Worm (Caenorhabditis elegans) whole organism, L3 larva: ENCODE data around the gene ZK1055.4.

Experiments
- R02D3.7 ChIP-seq: fragments of 150-350 bp; optimal IDR thresholded peaks from 2 replicates; lab custom pipeline; 2014; ENCODE audit warnings: missing biosample characterization, missing genetic modification characterization
- aly-2 ChIP-seq: fragments of 150-350 bp; optimal IDR thresholded peaks from 2 replicates; lab custom pipeline; 2014; ENCODE audit warnings: missing biosample characterization, missing genetic modification characterization
- ama-1 ChIP-seq: fragments of 150-350 bp; optimal IDR thresholded peaks from 2 replicates; lab custom pipeline; 2018
- ceh-16 ChIP-seq: sonication (generic microtip); optimal IDR thresholded peaks from 2 replicates; lab custom pipeline; 2017; ENCODE audit warnings: missing biosample characterization, missing genetic modification characterization
- ceh-9 ChIP-seq: sonication (generic microtip); optimal IDR thresholded peaks from 2 replicates; lab custom pipeline; 2018; ENCODE audit warnings: missing biosample characterization, missing genetic modification characterization
- egl-27 ChIP-seq: sonication (generic microtip); optimal IDR thresholded peaks from 4 replicates; lab custom pipeline; 2017; ENCODE audit warnings: missing biosample characterization, missing genetic modification reagents, missing genetic modification characterization
- elt-1 ChIP-seq: fragments of 150-350 bp; optimal IDR thresholded peaks from 2 replicates; lab custom pipeline; 2014; ENCODE audit warnings: missing biosample characterization, missing genetic modification characterization
- elt-2 ChIP-seq: sonication (generic microtip); optimal IDR thresholded peaks from 2 replicates; lab custom pipeline; 2016; ENCODE audit warnings: missing genetic modification reagents, mild to moderate bottlenecking, missing genetic modification characterization, missing compliant biosample characterization
- elt-3 ChIP-seq, 3 experiments: fragments of 150-350 bp in 1 of 3; sonication (generic microtip) in 2 of 3; optimal IDR thresholded peaks; 2 replicates in 2 of 3; 4 replicates in 1 of 3; lab custom pipeline; 2014 to 2017; ENCODE audit warnings: missing biosample characterization in 3 of 3, missing genetic modification characterization in 3 of 3
- eor-1 ChIP-seq, 2 experiments: fragments of 150-350 bp; optimal IDR thresholded peaks; 2 replicates each; lab custom pipeline; 2014 to 2018; ENCODE audit warnings: missing biosample characterization in 2 of 2, missing genetic modification characterization in 2 of 2
- fkh-10 ChIP-seq: sonication (generic microtip); optimal IDR thresholded peaks from 2 replicates; lab custom pipeline; 2017; ENCODE audit warnings: missing biosample characterization, missing genetic modification reagents, missing genetic modification characterization
- fkh-2 ChIP-seq: fragments of 150-350 bp; optimal IDR thresholded peaks from 2 replicates; lab custom pipeline; 2014; ENCODE audit warnings: missing biosample characterization, missing genetic modification reagents, missing genetic modification characterization
- fos-1 ChIP-seq: fragments of 150-350 bp; optimal IDR thresholded peaks from 2 replicates; lab custom pipeline; 2014; ENCODE audit warnings: missing biosample characterization, missing genetic modification characterization
- hmg-11 ChIP-seq: sonication (generic microtip); optimal IDR thresholded peaks from 2 replicates; lab custom pipeline; 2016; ENCODE audit warnings: missing genetic modification characterization, missing compliant biosample characterization
- jun-1 ChIP-seq: fragments of 150-350 bp; optimal IDR thresholded peaks from 2 replicates; lab custom pipeline; 2014; ENCODE audit warnings: missing biosample characterization, missing genetic modification reagents, missing genetic modification characterization
- lin-15B ChIP-seq: fragments of 150-350 bp; optimal IDR thresholded peaks from 2 replicates; lab custom pipeline; 2014; ENCODE audit warnings: missing biosample characterization, missing genetic modification characterization
- lsy-12 ChIP-seq: sonication (generic microtip); optimal IDR thresholded peaks from 2 replicates; lab custom pipeline; 2016; ENCODE audit warnings: mild to moderate bottlenecking, missing genetic modification characterization, missing compliant biosample characterization
- mdl-1 ChIP-seq: fragments of 150-350 bp; optimal IDR thresholded peaks from 2 replicates; lab custom pipeline; 2014; ENCODE audit warnings: missing biosample characterization, missing genetic modification characterization
- mml-1 ChIP-seq: fragments of 150-350 bp; sonication (generic microtip); optimal IDR thresholded peaks from 3 replicates; lab custom pipeline; 2014; ENCODE audit warnings: missing biosample characterization, missing genetic modification characterization
- nfya-1 ChIP-seq: sonication (generic microtip); optimal IDR thresholded peaks from 2 replicates; lab custom pipeline; 2017; ENCODE audit warnings: missing genetic modification characterization, mild to moderate bottlenecking, missing compliant biosample characterization, antibody characterized with exemption, moderate library complexity; ENCODE audit not compliant: insufficient read depth
- nhr-12 ChIP-seq: fragments of 150-350 bp; optimal IDR thresholded peaks from 2 replicates; lab custom pipeline; 2014; ENCODE audit warnings: missing biosample characterization, missing genetic modification characterization
- nhr-23 ChIP-seq: fragments of 150-350 bp; optimal IDR thresholded peaks from 2 replicates; lab custom pipeline; 2014; ENCODE audit warnings: missing biosample characterization, missing genetic modification reagents, missing genetic modification characterization
- nhr-25 ChIP-seq: sonication (generic microtip); optimal IDR thresholded peaks from 2 replicates; lab custom pipeline; 2017; ENCODE audit warnings: missing biosample characterization, missing genetic modification characterization
- nhr-28 ChIP-seq: fragments of 150-350 bp; optimal IDR thresholded peaks from 2 replicates; lab custom pipeline; 2014; ENCODE audit warnings: missing biosample characterization, missing genetic modification characterization
- nhr-43 ChIP-seq: sonication (generic microtip); optimal IDR thresholded peaks from 2 replicates; lab custom pipeline; 2016; ENCODE audit warnings: mild to moderate bottlenecking, missing genetic modification characterization, missing compliant biosample characterization; ENCODE audit not compliant: poor library complexity, severe bottlenecking
- nhr-67 ChIP-seq: fragments of 150-350 bp; optimal IDR thresholded peaks from 2 replicates; lab custom pipeline; 2014; ENCODE audit warnings: missing biosample characterization, missing genetic modification characterization
- nhr-76 ChIP-seq: fragments of 150-350 bp; sonication (generic microtip); optimal IDR thresholded peaks from 5 replicates; lab custom pipeline; 2014; ENCODE audit warnings: missing biosample characterization, missing genetic modification characterization
- nhr-77 ChIP-seq: fragments of 150-350 bp; optimal IDR thresholded peaks from 2 replicates; lab custom pipeline; 2014; ENCODE audit warnings: missing biosample characterization, missing genetic modification characterization
- pha-4 ChIP-seq: fragments of 150-350 bp; optimal IDR thresholded peaks from 2 replicates; lab custom pipeline; 2014; ENCODE audit warnings: missing biosample characterization, missing genetic modification reagents, missing genetic modification characterization
- pqm-1 ChIP-seq: fragments of 150-350 bp; optimal IDR thresholded peaks from 2 replicates; lab custom pipeline; 2017; ENCODE audit warnings: missing biosample characterization, missing genetic modification characterization, inconsistent platforms
- unc-39 ChIP-seq: sonication (generic microtip); optimal IDR thresholded peaks from 4 replicates; lab custom pipeline; 2017; ENCODE audit warnings: missing biosample characterization, missing genetic modification characterization
- zag-1 ChIP-seq: fragments of 150-350 bp; optimal IDR thresholded peaks from 2 replicates; lab custom pipeline; 2014; ENCODE audit warnings: missing biosample characterization, missing genetic modification characterization
- ztf-11 ChIP-seq: fragments of 150-350 bp; optimal IDR thresholded peaks from 2 replicates; lab custom pipeline; 2014; ENCODE audit warnings: missing biosample characterization, missing genetic modification characterization
- ztf-4 ChIP-seq: fragments of 150-350 bp; optimal IDR thresholded peaks from 2 replicates; lab custom pipeline; 2014; ENCODE audit warnings: missing biosample characterization, missing genetic modification characterization

Gene ZK1055.4

ce11 chrV:6605275-6605674 is 23.4 kb downstream of the ZK1055.4 start, which contains the start of gene ZK1055.7:
TSS of gene ZK1055.7 (minus strand) at chrV:6605375.
- TF ChIP-seq ztf-11 (tag; lab: Kevin White, UChicago) (no peak), nhr-77 (no peak), nhr-28 (no peak), elt-3 (tag; optimal IDR thresholded peaks at IDR 0.05; lab: Kevin White, UChicago) (no peak), zag-1 (tag; lab: Kevin White, UChicago) (no peak), nhr-12 (tag; lab: Kevin White, UChicago) (no peak), fkh-10 (GFP tag; lab: Kevin White, UChicago) (no peak), ceh-16 (no peak)

- TF ChIP-seq pqm-1 (tag; lab: Kevin White, UChicago): peak; percentile 5
- TF ChIP-seq pha-4 (tag; lab: Kevin White, UChicago): peak; percentile 45
- TF ChIP-seq nhr-23: peak; percentile 31
- TF ChIP-seq nhr-67: no peak
- no peak for TF ChIP-seq nhr-77
- TF ChIP-seq elt-2 (tag; lab: Kevin White, UChicago): peak; percentile 33
These were observed 24.3 kb downstream of the ZK1055.4 start for ce11 chrV:6606197-6606596.

ce11 chrV:6611058-6611457 is 29.2 kb downstream of the ZK1055.4 start, which contains the start of gene gon-14:
TSS of gene gon-14 (minus strand) at chrV:6611158.
- no peak for TF ChIP-seq fkh-2 (tag; lab: Kevin White, UChicago)
- no peak for TF ChIP-seq nhr-43 (tag; lab: Kevin White, UChicago)
- TF ChIP-seq elt-3 (tag; optimal IDR thresholded peaks at IDR 0.05; lab: Kevin White, UChicago): no peak
- TF ChIP-seq nhr-76: no peak
- no peak for TF ChIP-seq nhr-25 (tag; lab: Kevin White, UChicago)
- TF ChIP-seq ceh-9 (tag; lab: Kevin White, UChicago): no peak
- TF ChIP-seq nhr-28: no peak
- no peak for TF ChIP-seq elt-1
- TF ChIP-seq nhr-67: no peak
- TF ChIP-seq hmg-11 (tag; lab: Kevin White, UChicago): no peak
- TF ChIP-seq ceh-16: no peak
- no peak for TF ChIP-seq aly-2
- no peak for TF ChIP-seq nfya-1
- TF ChIP-seq, all 47 proteins: peak for 0

- no peak for TF ChIP-seq nhr-25 (tag; lab: Kevin White, UChicago)
- TF ChIP-seq mdl-1 (tag; lab: Kevin White, UChicago): no peak
- peak; percentile 29 for TF ChIP-seq nfya-1
- TF ChIP-seq fos-1 (tag; lab: Kevin White, UChicago): no peak
- no peak for TF ChIP-seq pqm-1 (tag; lab: Kevin White, UChicago)
- no peak for TF ChIP-seq zag-1 (tag; lab: Kevin White, UChicago)
- no peak for TF ChIP-seq fkh-10 (GFP tag; lab: Kevin White, UChicago)
- TF ChIP-seq unc-39: no peak
- TF ChIP-seq eor-1 (tag; optimal IDR thresholded peaks at IDR 0.05; lab: Kevin White, UChicago): no peak
- no peak for TF ChIP-seq elt-2 (tag; lab: Kevin White, UChicago)
- no peak for TF ChIP-seq R02D3.7 (tag; lab: Kevin White, UChicago)
- TF ChIP-seq lin-15B (tag; lab: Kevin White, UChicago): peak; percentile 14
- TF ChIP-seq elt-3 (tag; optimal IDR thresholded peaks at IDR 0.05; lab: Kevin White, UChicago): no peak
These were observed 29.6 kb downstream of the ZK1055.4 start for ce11 chrV:6611504-6611903.

- TF ChIP-seq lsy-12 (tag; lab: Kevin White, UChicago): no peak
- TF ChIP-seq nhr-43 (tag; lab: Kevin White, UChicago): no peak
- TF ChIP-seq fos-1 (tag; lab: Kevin White, UChicago): no peak
- TF ChIP-seq pha-4 (tag; lab: Kevin White, UChicago): peak; percentile 74
- TF ChIP-seq mml-1 (tag; lab: Kevin White, UChicago): no peak
- TF ChIP-seq jun-1 (tag; lab: Kevin White, UChicago): peak; percentile 78
- no peak for TF ChIP-seq nhr-25 (tag; lab: Kevin White, UChicago)
- peak; percentile 51 for TF ChIP-seq egl-27 (tag; lab: Kevin White, UChicago)
- TF ChIP-seq elt-3 (tag; optimal IDR thresholded peaks at IDR 0.05; lab: Kevin White, UChicago): no peak
- TF ChIP-seq fkh-2 (tag; lab: Kevin White, UChicago): no peak
- TF ChIP-seq elt-2 (tag; lab: Kevin White, UChicago): peak; percentile 100
- TF ChIP-seq ceh-9 (tag; lab: Kevin White, UChicago): no peak
- peak; percentile 10 for TF ChIP-seq mdl-1 (tag; lab: Kevin White, UChicago)
- peak; percentile 100 for TF ChIP-seq pqm-1 (tag; lab: Kevin White, UChicago)
- no peak for TF ChIP-seq nhr-76
- no peak for TF ChIP-seq ama-1 (lab: Kevin White, UChicago)
- no peak for TF ChIP-seq nhr-12 (tag; lab: Kevin White, UChicago)
- TF ChIP-seq nfya-1: no peak
- TF ChIP-seq ztf-4 (tag; lab: Kevin White, UChicago): no peak
These were observed 32.4 kb downstream of the ZK1055.4 start, which contains the start of gene cpr-4 for ce11 chrV:6614152-6614734. TSS of gene cpr-4 (plus strand) at chrV:6614674.
